Worm (Caenorhabditis elegans) whole organism, L1 larva: ENCODE measurements around the gene C18G1.8.

Experiments used
- C04F5.9 ChIP-seq: sonication (generic microtip); optimal IDR thresholded peaks from 2 replicates; lab custom pipeline; 2016; ENCODE audit warnings: missing genetic modification characterization, missing compliant biosample characterization
- C16A3.4 ChIP-seq: fragments of 150-350 bp; optimal IDR thresholded peaks from 2 replicates; lab custom pipeline; 2014; ENCODE audit warnings: missing biosample characterization, missing genetic modification characterization
- C34B4.2 ChIP-seq: sonication (generic microtip); optimal IDR thresholded peaks from 2 replicates; lab custom pipeline; 2017; ENCODE audit warnings: mild to moderate bottlenecking, missing genetic modification characterization, missing compliant biosample characterization
- F16B12.6 ChIP-seq: fragments of 150-350 bp; optimal IDR thresholded peaks from 2 replicates; lab custom pipeline; 2014; ENCODE audit warnings: missing biosample characterization, missing genetic modification characterization
- Y116A8C.19 ChIP-seq: sonication (generic microtip); optimal IDR thresholded peaks from 2 replicates; lab custom pipeline; 2016; ENCODE audit warnings: missing compliant biosample characterization, missing genetic modification characterization, borderline replicate concordance
- alr-1 ChIP-seq: fragments of 200-800 bp; sonication (Bioruptor generic); optimal IDR thresholded peaks from 2 replicates; lab custom pipeline; 2018; ENCODE audit warnings: borderline replicate concordance, mild to moderate bottlenecking, missing genetic modification characterization, missing compliant biosample characterization
- ceh-82 ChIP-seq, 3 experiments: fragments of 150-350 bp in 1 of 3; sonication (generic microtip) in 2 of 3; optimal IDR thresholded peaks; 2 replicates each; lab custom pipeline; 2014 to 2017; ENCODE audit warnings: missing biosample characterization in 3 of 3, missing genetic modification characterization in 3 of 3
- ceh-90 ChIP-seq: sonication (generic microtip); optimal IDR thresholded peaks from 2 replicates; lab custom pipeline; 2016; ENCODE audit warnings: missing genetic modification characterization, missing compliant biosample characterization
- dsc-1 ChIP-seq: sonication (generic microtip); optimal IDR thresholded peaks from 2 replicates; lab custom pipeline; 2016; ENCODE audit warnings: mild to moderate bottlenecking, missing genetic modification characterization, missing compliant biosample characterization
- efl-1 ChIP-seq, 4 experiments: fragments of 150-350 bp; optimal IDR thresholded peaks in 3 of 4; peaks in 1 of 4; 1 replicate in 1 of 4; 2 replicates in 3 of 4; lab custom pipeline; 2014; ENCODE audit warnings: missing biosample characterization in 2 of 4, missing genetic modification characterization in 2 of 4, missing genetic modification reagents in 2 of 4
- egl-13 ChIP-seq: sonication (generic microtip); optimal IDR thresholded peaks from 2 replicates; lab custom pipeline; 2016; ENCODE audit warnings: missing genotype, missing genetic modification reagents, missing genetic modification characterization, missing compliant biosample characterization
- elt-2 ChIP-seq: sonication (generic microtip); optimal IDR thresholded peaks from 2 replicates; lab custom pipeline; 2016; ENCODE audit warnings: missing genetic modification characterization, mild to moderate bottlenecking, inconsistent platforms, missing compliant biosample characterization, missing genetic modification reagents
- fkh-4 ChIP-seq: sonication (generic microtip); optimal IDR thresholded peaks from 2 replicates; lab custom pipeline; 2016; ENCODE audit warnings: missing compliant biosample characterization, missing genetic modification characterization, borderline replicate concordance
- fos-1 ChIP-seq: fragments of 150-350 bp; optimal IDR thresholded peaks from 2 replicates; lab custom pipeline; 2014; ENCODE audit warnings: missing biosample characterization, missing genetic modification characterization
- grh-1 ChIP-seq: fragments of 200-800 bp; sonication (Bioruptor generic); IDR thresholded peaks from 2 replicates; pipeline ENCODE4 v1.3.6; 2022; ENCODE audit warnings: missing genetic modification reagents, missing genetic modification characterization, missing compliant biosample characterization
- hlh-4 ChIP-seq: sonication (generic microtip); optimal IDR thresholded peaks from 2 replicates; lab custom pipeline; 2016; ENCODE audit warnings: mild to moderate bottlenecking, missing genetic modification characterization, missing compliant biosample characterization
- hpl-2 ChIP-seq: fragments of 150-350 bp; optimal IDR thresholded peaks from 2 replicates; lab custom pipeline; 2014; ENCODE audit warnings: missing biosample characterization, missing genetic modification reagents, missing genetic modification characterization
- irx-1 ChIP-seq: sonication (generic microtip); optimal IDR thresholded peaks from 2 replicates; lab custom pipeline; 2016; ENCODE audit warnings: missing genetic modification characterization, missing compliant biosample characterization
- isw-1 ChIP-seq: fragments of 200-800 bp; sonication (Bioruptor generic); IDR thresholded peaks from 2 replicates; pipeline ENCODE4 v1.3.6; 2022; ENCODE audit warnings: missing genetic modification characterization, missing compliant biosample characterization
- lin-35 ChIP-seq, 2 experiments: fragments of 150-350 bp; optimal IDR thresholded peaks; 2 replicates each; lab custom pipeline; 2014; ENCODE audit warnings: missing biosample characterization in 2 of 2, missing genetic modification characterization in 2 of 2, missing genetic modification reagents in 2 of 2
- lin-39 ChIP-seq: fragments of 150-350 bp; optimal IDR thresholded peaks from 2 replicates; lab custom pipeline; 2014; ENCODE audit warnings: missing biosample characterization, missing genetic modification reagents, missing genetic modification characterization
- lir-3 ChIP-seq: sonication (generic microtip); optimal IDR thresholded peaks from 2 replicates; lab custom pipeline; 2016; ENCODE audit warnings: mild to moderate bottlenecking, missing genetic modification characterization, moderate library complexity, missing compliant biosample characterization; ENCODE audit not compliant: poor library complexity
- lsy-2 ChIP-seq, 2 experiments: fragments of 150-350 bp; optimal IDR thresholded peaks; 2 replicates each; lab custom pipeline; 2014; ENCODE audit warnings: missing biosample characterization in 2 of 2, missing genetic modification characterization in 2 of 2
- mdl-1 ChIP-seq, 2 experiments: fragments of 150-350 bp; optimal IDR thresholded peaks; 2 replicates each; lab custom pipeline; 2014 to 2017; ENCODE audit warnings: missing biosample characterization in 2 of 2, missing genetic modification characterization in 2 of 2, inconsistent platforms in 1 of 2
- nhr-11 ChIP-seq: fragments of 150-350 bp; optimal IDR thresholded peaks from 2 replicates; lab custom pipeline; 2014; ENCODE audit warnings: missing biosample characterization, missing genetic modification characterization
- nhr-20 ChIP-seq: sonication (generic microtip); optimal IDR thresholded peaks from 2 replicates; lab custom pipeline; 2016; ENCODE audit warnings: mild to moderate bottlenecking, missing genetic modification characterization, missing compliant biosample characterization
- nhr-237 ChIP-seq: fragments of 150-350 bp; optimal IDR thresholded peaks from 2 replicates; lab custom pipeline; 2014; ENCODE audit warnings: missing biosample characterization, missing genetic modification characterization
- nhr-47 ChIP-seq: sonication (generic microtip); optimal IDR thresholded peaks from 2 replicates; lab custom pipeline; 2016; ENCODE audit warnings: mild to moderate bottlenecking, missing genetic modification characterization, moderate library complexity, missing compliant biosample characterization
- nhr-84 ChIP-seq: sonication (generic microtip); optimal IDR thresholded peaks from 2 replicates; lab custom pipeline; 2017; ENCODE audit warnings: missing biosample characterization, missing genetic modification characterization
- nhr-90 ChIP-seq: sonication (generic microtip); optimal IDR thresholded peaks from 2 replicates; lab custom pipeline; 2016; ENCODE audit warnings: mild to moderate bottlenecking, missing genetic modification characterization, missing compliant biosample characterization; ENCODE audit not compliant: poor library complexity
- rnt-1 ChIP-seq: sonication (generic microtip); optimal IDR thresholded peaks from 2 replicates; lab custom pipeline; 2016; ENCODE audit warnings: mild to moderate bottlenecking, missing genetic modification characterization, moderate library complexity, missing compliant biosample characterization
- skn-1 ChIP-seq: fragments of 150-350 bp; optimal IDR thresholded peaks from 2 replicates; lab custom pipeline; 2014; ENCODE audit warnings: missing biosample characterization, missing genetic modification characterization
- sox-4 ChIP-seq: sonication (generic microtip); optimal IDR thresholded peaks from 2 replicates; lab custom pipeline; 2016; ENCODE audit warnings: missing genetic modification characterization, missing compliant biosample characterization
- sptf-1 ChIP-seq: fragments of 150-350 bp; optimal IDR thresholded peaks from 2 replicates; lab custom pipeline; 2014; ENCODE audit warnings: missing biosample characterization, missing genetic modification characterization
- sup-37 ChIP-seq: fragments of 200-800 bp; sonication (Bioruptor generic); optimal IDR thresholded peaks from 2 replicates; lab custom pipeline; 2018; ENCODE audit warnings: mild to moderate bottlenecking, missing genetic modification characterization, missing compliant biosample characterization
- tbx-2 ChIP-seq: sonication (generic microtip); optimal IDR thresholded peaks from 2 replicates; lab custom pipeline; 2016; ENCODE audit warnings: missing genetic modification characterization, missing compliant biosample characterization
- unc-130 ChIP-seq: fragments of 150-350 bp; optimal IDR thresholded peaks from 2 replicates; lab custom pipeline; 2017; ENCODE audit warnings: missing biosample characterization, missing genetic modification characterization, inconsistent platforms
- vab-15 ChIP-seq: sonication (generic microtip); optimal IDR thresholded peaks from 2 replicates; lab custom pipeline; 2017; ENCODE audit warnings: missing genotype, mild to moderate bottlenecking, missing genetic modification characterization, missing compliant biosample characterization
- xbp-1 ChIP-seq: sonication (generic microtip); optimal IDR thresholded peaks from 2 replicates; lab custom pipeline; 2016; ENCODE audit warnings: missing genetic modification characterization, missing compliant biosample characterization
- zag-1 ChIP-seq: fragments of 150-350 bp; optimal IDR thresholded peaks from 2 replicates; lab custom pipeline; 2014; ENCODE audit warnings: missing biosample characterization, missing genetic modification characterization
- ztf-4 ChIP-seq: fragments of 150-350 bp; optimal IDR thresholded peaks from 2 replicates; lab custom pipeline; 2014; ENCODE audit warnings: missing biosample characterization, missing genetic modification characterization

C18G1.8 gene

ce11 chrV:4730075-4730474, 36.3 kb downstream of the C18G1.8 start, which contains the start of gene tig-2 (continued):
- TF ChIP-seq skn-1 (tag; lab: Kevin White, UChicago): no peak
- peak in 1 of 2 experiments; percentile 27 for TF ChIP-seq mdl-1 (tag; optimal IDR thresholded peaks at IDR 0.05; lab: Kevin White, UChicago)
- TF ChIP-seq isw-1 (GFP tag; lab: Robert Waterston, UW): 0 out of 2 replicates have a peak, but pooled peaks have one; percentile 4
- no peak for TF ChIP-seq ceh-90 (tag; lab: Kevin White, UChicago)

DNA sequence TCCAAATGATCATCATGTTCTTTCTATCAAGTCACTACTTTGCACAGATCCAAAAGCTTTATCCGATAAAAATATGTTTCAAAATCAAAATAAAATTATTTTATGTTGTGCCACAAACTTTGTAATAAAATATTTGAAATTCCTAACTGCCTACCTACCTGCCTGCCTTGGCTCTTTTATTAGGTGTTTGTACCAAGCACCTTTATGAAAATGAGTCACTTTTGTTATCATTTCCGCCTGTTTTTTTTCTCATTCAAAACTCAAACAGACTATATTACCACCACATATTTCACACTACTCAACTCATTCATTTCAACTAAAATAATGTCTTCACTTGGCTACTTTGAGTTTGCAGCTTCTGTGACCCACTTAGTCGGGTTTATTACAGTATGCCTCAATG, 41.9 kb downstream of the C18G1.8 start, which contains the start of gene F39G3.4:
Gene F39G3.4, plus strand, starts transcription at position 301 of the 400 bp plus-strand sequence.
- TF ChIP-seq lir-3 (tag; lab: Kevin White, UChicago): no peak
- TF ChIP-seq vab-15 (tag; lab: Kevin White, UChicago): no peak

DNA sequence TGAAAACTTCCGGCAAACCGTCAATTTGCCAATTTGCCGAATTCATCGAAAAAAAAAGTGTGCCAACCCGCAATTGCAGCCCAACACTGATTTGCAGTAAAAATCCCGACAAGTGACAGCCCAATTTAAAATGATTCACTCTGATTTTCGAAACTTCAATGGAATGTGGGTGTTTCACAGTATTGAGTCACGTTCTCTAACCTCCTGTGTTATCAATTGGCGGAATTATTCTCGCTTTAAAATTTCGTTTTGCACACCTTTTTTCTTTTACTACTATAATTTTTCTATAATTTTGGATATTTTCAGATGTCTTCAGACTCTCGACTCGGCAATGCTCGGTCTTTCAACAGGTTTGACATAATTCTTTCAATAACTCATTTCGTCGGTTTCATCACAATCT, 44.1 kb downstream of the C18G1.8 start, which contains the start of gene F39G3.5:
Gene F39G3.5, plus strand, starts transcription at position 301 of the 400 bp plus-strand sequence.
- TF ChIP-seq irx-1: no peak
- TF ChIP-seq nhr-237 (tag; lab: Kevin White, UChicago): no peak
- no peak for TF ChIP-seq nhr-20 (tag; lab: Kevin White, UChicago)

ce11 chrV:4720884-4721464, 45.4 kb downstream of the C18G1.8 start:
- TF ChIP-seq elt-2 (tag; lab: Kevin White, UChicago) (peak; percentile 54), lin-35 (GFP tag; optimal IDR thresholded peaks at IDR 0.05; lab: Kevin White, UChicago) (peak in 1 of 2 experiments; percentile 44), nhr-84 (no peak), nhr-90 (tag; lab: Kevin White, UChicago) (no peak), efl-1 (optimal IDR thresholded peaks at IDR 0.05; lab: Kevin White, UChicago) (no peak), efl-1 (GFP tag; optimal IDR thresholded peaks at IDR 0.05 in 1 of 2; lab: Kevin White, UChicago) (peak in 1 of 2 experiments; percentile 27)

DNA sequence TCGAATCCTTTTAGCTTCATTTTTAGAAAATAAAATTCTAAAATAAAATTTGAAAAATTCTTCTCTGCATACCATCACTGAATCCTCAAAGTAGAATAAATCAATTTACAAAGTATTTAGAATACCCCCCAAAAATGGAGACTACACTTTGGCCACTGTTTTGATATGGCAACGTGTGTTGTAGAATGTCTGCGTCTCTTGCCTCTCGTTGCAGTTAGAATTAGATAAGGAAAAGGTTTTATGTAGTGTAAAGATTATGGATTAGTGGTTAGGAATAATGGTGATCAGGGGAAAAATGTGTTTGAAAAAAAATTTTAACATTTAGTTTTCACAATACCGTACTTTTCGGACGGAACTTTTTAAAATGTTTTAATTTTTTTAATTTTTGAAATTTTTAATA, 46.4 kb downstream of the C18G1.8 start, which contains the start of gene prx-6:
Gene prx-6, minus strand, starts transcription at position 129 of the 400 bp plus-strand sequence.
- no peak for TF ChIP-seq lir-3 (tag; lab: Kevin White, UChicago)
- no peak for TF ChIP-seq dsc-1 (tag; lab: Kevin White, UChicago)
- TF ChIP-seq hpl-2 (GFP tag; lab: Kevin White, UChicago): no peak
- no peak for TF ChIP-seq alr-1 (tag; lab: Kevin White, UChicago)
- TF ChIP-seq lin-35 (GFP tag; optimal IDR thresholded peaks at IDR 0.05; lab: Kevin White, UChicago): peak in 1 of 2 experiments; percentile 7
- no peak for TF ChIP-seq ceh-82 (tag; optimal IDR thresholded peaks at IDR 0.05; lab: Kevin White, UChicago)
- no peak for TF ChIP-seq C16A3.4 (tag; lab: Kevin White, UChicago)
- no peak for TF ChIP-seq F16B12.6 (tag; lab: Kevin White, UChicago)
- no peak for TF ChIP-seq rnt-1
- TF ChIP-seq ztf-4 (tag; lab: Kevin White, UChicago): no peak
- TF ChIP-seq Y116A8C.19 (tag; lab: Kevin White, UChicago): no peak
- TF ChIP-seq hlh-4 (tag; lab: Kevin White, UChicago): no peak
- no peak for TF ChIP-seq tbx-2 (tag; lab: Kevin White, UChicago)
- TF ChIP-seq lin-39 (tag; lab: Kevin White, UChicago): no peak
- TF ChIP-seq nhr-90 (tag; lab: Kevin White, UChicago): peak; percentile 8
- no peak for TF ChIP-seq lsy-2 (tag; optimal IDR thresholded peaks at IDR 0.05; lab: Kevin White, UChicago)
- TF ChIP-seq nhr-84: no peak
- TF ChIP-seq nhr-237 (tag; lab: Kevin White, UChicago): no peak
- no peak for TF ChIP-seq isw-1 (GFP tag; lab: Robert Waterston, UW)
- TF ChIP-seq nhr-11 (tag; lab: Kevin White, UChicago): no peak
- no peak for TF ChIP-seq efl-1 (optimal IDR thresholded peaks at IDR 0.05; lab: Kevin White, UChicago)
- TF ChIP-seq efl-1 (GFP tag; optimal IDR thresholded peaks at IDR 0.05 in 1 of 2; lab: Kevin White, UChicago): peak in 1 of 2 experiments; percentile 66
- TF ChIP-seq unc-130 (tag; lab: Kevin White, UChicago): no peak
- no peak for TF ChIP-seq fos-1
- no peak for TF ChIP-seq sptf-1 (tag; lab: Kevin White, UChicago)
- TF ChIP-seq grh-1: no peak
- no peak for TF ChIP-seq C34B4.2 (tag; lab: Kevin White, UChicago)
- no peak for TF ChIP-seq sox-4 (tag; lab: Kevin White, UChicago)
- no peak for TF ChIP-seq sup-37 (GFP tag; lab: Kevin White, UChicago)
- no peak for TF ChIP-seq xbp-1 (tag; lab: Kevin White, UChicago)
- TF ChIP-seq zag-1 (tag; lab: Kevin White, UChicago): no peak
- TF ChIP-seq nhr-20 (tag; lab: Kevin White, UChicago): peak; percentile 42
- no peak for TF ChIP-seq nhr-47 (tag; lab: Kevin White, UChicago)
- TF ChIP-seq C04F5.9: no peak
- no peak for TF ChIP-seq fkh-4 (tag; lab: Kevin White, UChicago)
- no peak for TF ChIP-seq egl-13 (tag; lab: Kevin White, UChicago)
